Worm (Caenorhabditis elegans) whole organism, mixed stage, embryonic: ENCODE data around the gene Y47D3A.32.

ENCODE experiments used
- elt-3 ChIP-seq: fragments of 150-350 bp; optimal IDR thresholded peaks from 2 replicates; lab custom pipeline; 2014; ENCODE audit warnings: missing biosample characterization, missing genetic modification characterization
- nhr-12 ChIP-seq: fragments of 150-350 bp; optimal IDR thresholded peaks from 2 replicates; lab custom pipeline; 2014; ENCODE audit warnings: missing biosample characterization, missing genetic modification characterization
- nhr-237 ChIP-seq: fragments of 150-350 bp; optimal IDR thresholded peaks from 2 replicates; lab custom pipeline; 2014; ENCODE audit warnings: missing biosample characterization, missing genetic modification characterization
- nhr-28 ChIP-seq: fragments of 150-350 bp; optimal IDR thresholded peaks from 2 replicates; lab custom pipeline; 2014; ENCODE audit warnings: missing biosample characterization, missing genetic modification characterization
- nhr-76 ChIP-seq: sonication (generic microtip); optimal IDR thresholded peaks from 2 replicates; lab custom pipeline; 2017; ENCODE audit warnings: missing biosample characterization, missing genetic modification characterization
- ztf-11 ChIP-seq: fragments of 150-350 bp; optimal IDR thresholded peaks from 2 replicates; lab custom pipeline; 2014; ENCODE audit warnings: missing biosample characterization, missing genetic modification characterization

DNA sequence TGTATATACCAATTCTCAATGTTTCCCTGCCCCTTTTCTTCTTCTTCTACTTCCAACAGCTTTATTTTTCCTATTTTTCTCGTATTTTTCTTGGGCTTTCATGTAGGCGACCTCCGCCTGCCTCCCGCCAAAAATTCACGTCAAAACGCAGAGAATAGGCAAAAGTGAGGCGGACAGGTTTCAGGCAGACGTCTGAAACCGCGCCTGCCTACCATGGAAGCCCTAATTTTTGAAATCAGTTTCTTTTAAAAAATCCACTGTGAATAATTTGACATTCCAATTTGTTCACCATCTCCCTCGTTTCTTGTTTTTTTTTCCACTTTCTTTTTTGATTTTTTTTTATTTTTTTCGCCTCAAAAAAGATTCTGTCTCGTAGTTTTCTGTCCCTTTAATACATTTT lies 13.4 kb upstream of the Y47D3A.32 start:
- TF ChIP-seq ztf-11 (tag; lab: Kevin White, UChicago) (no peak), nhr-237 (tag; lab: Kevin White, UChicago) (no peak), nhr-28 (tag; lab: Kevin White, UChicago) (no peak), elt-3 (tag; lab: Kevin White, UChicago) (no peak), nhr-12 (tag; lab: Kevin White, UChicago) (no peak), nhr-76 (tag; lab: Kevin White, UChicago) (no peak)
